Worm (Caenorhabditis elegans): ENCODE data around the gene esyt-2.

DNA sequence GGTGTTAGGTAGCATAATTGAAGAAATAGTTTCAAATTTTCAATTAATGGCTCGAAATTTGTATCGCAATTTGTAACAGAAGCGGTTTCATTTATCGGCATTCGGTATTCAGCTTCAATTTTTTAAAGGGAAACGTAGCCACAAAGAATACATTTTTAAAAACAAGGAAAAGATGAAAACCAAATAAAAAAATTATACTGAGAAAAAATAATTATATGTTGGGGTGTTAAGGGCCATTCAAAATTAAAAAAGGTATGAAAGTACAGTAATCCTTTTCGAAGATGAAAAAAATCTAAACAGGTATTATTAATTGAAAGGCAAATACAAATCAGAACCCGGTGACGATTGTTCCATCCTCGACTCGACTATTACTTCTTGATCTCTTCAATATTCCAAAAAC lies 27.5 kb upstream of the esyt-2 start, which contains the start of gene srg-1:
- TF ChIP-seq lin-13 (tag; optimal IDR thresholded peaks at IDR 0.05) (no peak), pha-4 (tag; optimal IDR thresholded peaks at IDR 0.05) (no peak), lsy-2 (tag; optimal IDR thresholded peaks at IDR 0.05) (no peak), nhr-76 (tag; optimal IDR thresholded peaks at IDR 0.05) (no peak), ztf-11 (tag; optimal IDR thresholded peaks at IDR 0.05) (no peak), ceh-43 (GFP tag; optimal IDR thresholded peaks at IDR 0.05) (no peak), blmp-1 (tag; optimal IDR thresholded peaks at IDR 0.05) (no peak), mep-1 (tag; optimal IDR thresholded peaks at IDR 0.05) (no peak), elt-3 (tag; optimal IDR thresholded peaks at IDR 0.05) (no peak), snpc-4 (tag; optimal IDR thresholded peaks at IDR 0.05) (no peak)
